Fruit fly (Drosophila melanogaster) whole organism, embryonic: ENCODE results near the gene CG31161.
A peak's percentile ranks its signal among the peaks of the same experiment; 100 is the strongest.

Source experiments
- CG15696 ChIP-seq: fragments of 200-800 bp; sonication (Bioruptor generic); optimal IDR thresholded peaks from 2 replicates; lab custom pipeline; 2019; ENCODE audit warnings: missing biosample characterization, mild to moderate bottlenecking, missing genetic modification characterization, moderate library complexity
- CG1603 ChIP-seq: fragments of 200-800 bp; sonication (Bioruptor generic); optimal IDR thresholded peaks from 2 replicates; lab custom pipeline; 2019; ENCODE audit warnings: missing biosample characterization, mild to moderate bottlenecking, missing genetic modification characterization, moderate library complexity
- ab ChIP-seq: fragments of 200-800 bp; sonication (Bioruptor generic); optimal IDR thresholded peaks from 2 replicates; lab custom pipeline; 2016; ENCODE audit warnings: missing biosample characterization, missing genetic modification characterization
- bsh ChIP-seq, 2 experiments: fragments of 200-800 bp; sonication (Bioruptor generic); optimal IDR thresholded peaks; 2 replicates each; lab custom pipeline; 2017 to 2018; ENCODE audit warnings: mild to moderate bottlenecking in 2 of 2, missing biosample characterization in 2 of 2, missing genetic modification characterization in 2 of 2, moderate library complexity in 1 of 2
- hb ChIP-seq: fragments of 200-800 bp; sonication (Bioruptor generic); IDR thresholded peaks from 3 replicates; pipeline ENCODE4 v1.3.6; 2022; ENCODE audit warnings: missing biosample characterization, missing genetic modification characterization; ENCODE audit not compliant: partially characterized antibody

- no peak for TF ChIP-seq hb (GFP tag; lab: Robert Waterston, UW)
- no peak for TF ChIP-seq CG1603 (tag; lab: Kevin White, UChicago)
- TF ChIP-seq CG15696 (tag; lab: Kevin White, UChicago): no peak
- TF ChIP-seq bsh (GFP tag; optimal IDR thresholded peaks at IDR 0.05; lab: Kevin White, UChicago): peak in 1 of 2 experiments; percentile 49
- TF ChIP-seq ab (GFP tag; lab: Kevin White, UChicago): no peak
Observed at dm6 chr3R:22627936-22628513, 11.7 kb downstream of the CG31161 start.
